Worm (Caenorhabditis elegans): ENCODE data around the gene kdin-1.

kdin-1 gene

DNA sequence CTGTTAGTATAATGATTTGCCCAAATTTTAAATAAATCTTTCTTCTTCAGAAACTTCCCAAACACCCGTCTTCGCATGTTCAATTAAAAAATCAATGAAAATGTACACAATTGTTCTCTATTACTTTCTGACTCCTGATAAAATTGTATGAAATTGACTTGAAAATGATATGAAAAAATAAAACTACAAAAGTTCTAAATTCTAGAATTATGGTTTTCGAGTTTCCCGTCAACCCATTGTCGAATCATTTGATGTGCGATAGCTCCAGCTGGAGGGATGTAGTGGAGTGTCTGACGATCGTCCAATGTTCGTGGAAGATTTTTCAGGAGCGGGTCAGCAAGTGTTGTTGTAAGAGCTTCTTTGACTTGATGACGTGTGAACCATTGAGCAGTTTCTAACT, 28.5 kb upstream of the kdin-1 start:
- TF ChIP-seq ceh-36 (tag; optimal IDR thresholded peaks at IDR 0.05): no peak

DNA sequence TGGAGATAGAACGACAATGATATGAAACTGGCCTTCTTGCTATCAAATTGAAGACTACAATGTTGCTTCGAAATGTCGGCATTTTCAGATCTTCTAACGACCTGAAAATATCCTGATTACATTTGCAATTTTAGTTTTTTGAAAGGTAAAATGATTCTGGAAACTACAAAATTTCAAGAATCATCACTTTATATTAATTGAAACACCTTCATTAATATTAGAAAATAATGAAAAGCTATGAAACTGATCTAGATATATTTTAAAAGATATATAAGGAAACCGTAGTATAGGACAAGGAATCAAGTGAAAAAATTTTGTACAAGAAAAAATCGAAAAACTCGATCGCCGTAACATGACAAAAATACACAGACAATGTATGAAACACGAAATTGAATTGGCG, 26.5 kb upstream of the kdin-1 start, which contains the start of gene ndx-9:
ndx-9 (minus strand) TSS at position 101 of the 400 bp plus-strand sequence.
- TF ChIP-seq aly-1 (tag; optimal IDR thresholded peaks at IDR 0.05) (no peak), ets-7 (tag; optimal IDR thresholded peaks at IDR 0.05) (no peak), ceh-36 (tag; optimal IDR thresholded peaks at IDR 0.05) (no peak), tbx-37 (GFP tag; conservative IDR thresholded peaks at IDR 0.05) (no peak), sea-1 (GFP tag; conservative IDR thresholded peaks at IDR 0.05) (no peak), ama-1 (optimal IDR thresholded peaks at IDR 0.05) (no peak), hnd-1 (tag; optimal IDR thresholded peaks at IDR 0.05) (no peak), scrt-1 (GFP tag; IDR thresholded peaks at IDR 0.05) (no peak), hmg-4 (GFP tag; optimal IDR thresholded peaks at IDR 0.05) (no peak), tbx-11 (GFP tag; IDR thresholded peaks at IDR 0.05) (no peak), hmbx-1 (tag; optimal IDR thresholded peaks at IDR 0.05) (no peak), ceh-13 (GFP tag; optimal IDR thresholded peaks at IDR 0.05) (no peak)

- TF ChIP-seq tbx-37 (GFP tag; conservative IDR thresholded peaks at IDR 0.05) (no peak), flt-1 (GFP tag; IDR thresholded peaks at IDR 0.05) (no peak), ceh-13 (GFP tag; optimal IDR thresholded peaks at IDR 0.05) (no peak), ets-7 (tag; optimal IDR thresholded peaks at IDR 0.05) (no peak), tra-4 (tag; optimal IDR thresholded peaks at IDR 0.05) (no peak), hnd-1 (tag; optimal IDR thresholded peaks at IDR 0.05) (no peak), pes-1 (GFP tag; IDR thresholded peaks at IDR 0.05) (no peak), aly-1 (tag; optimal IDR thresholded peaks at IDR 0.05) (no peak), ceh-36 (tag; optimal IDR thresholded peaks at IDR 0.05) (no peak), hmg-4 (GFP tag; optimal IDR thresholded peaks at IDR 0.05) (no peak), sea-1 (GFP tag; conservative IDR thresholded peaks at IDR 0.05) (no peak), hmbx-1 (tag; optimal IDR thresholded peaks at IDR 0.05) (no peak), scrt-1 (GFP tag; IDR thresholded peaks at IDR 0.05) (no peak), F13C5.2 (tag; optimal IDR thresholded peaks at IDR 0.05) (no peak), tbx-11 (GFP tag; IDR thresholded peaks at IDR 0.05) (no peak), ama-1 (optimal IDR thresholded peaks at IDR 0.05) (no peak), B0310.2 (tag; optimal IDR thresholded peaks at IDR 0.05) (no peak)
Measured at ce11 chrIV:11015881-11016280, 22.6 kb upstream of the kdin-1 start, which contains the start of gene F13H10.3. Gene F13H10.3 (minus strand): TSS chrIV:11015953.

DNA sequence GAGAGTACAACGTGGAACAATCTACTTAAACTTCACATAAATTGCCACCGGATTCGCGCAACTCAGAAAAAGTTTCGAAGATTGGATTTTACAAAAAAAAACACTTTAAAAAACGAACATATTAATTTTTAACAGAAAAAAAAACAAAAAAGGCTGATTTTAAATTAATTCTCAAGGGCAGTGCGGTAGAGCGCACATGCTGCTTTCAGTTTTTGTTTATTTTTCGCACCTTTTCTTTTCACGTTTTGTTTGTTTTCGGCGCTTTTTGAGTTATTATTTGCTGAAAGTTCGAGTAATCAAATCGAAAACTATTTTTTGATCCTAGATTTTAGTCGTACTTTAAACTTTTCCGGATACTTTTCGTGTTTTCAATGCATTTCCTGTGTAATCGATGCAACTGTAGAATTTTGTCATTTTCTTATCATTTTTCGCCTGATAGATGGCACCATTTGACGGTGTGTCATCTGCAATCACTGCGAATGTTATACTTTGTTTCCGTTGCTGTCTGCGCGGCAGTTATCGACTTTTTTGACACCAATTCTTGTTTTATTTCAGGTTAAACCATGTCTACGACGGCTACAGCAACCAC, 18.4 kb upstream of the kdin-1 start, which contains the start of gene F13H10.8:
F13H10.8 (plus strand) TSS at position 556 of the 589 bp plus-strand sequence.
- peak; percentile 12 for TF ChIP-seq F13C5.2 (tag; optimal IDR thresholded peaks at IDR 0.05)
- TF ChIP-seq flt-1 (GFP tag; IDR thresholded peaks at IDR 0.05): no peak

DNA sequence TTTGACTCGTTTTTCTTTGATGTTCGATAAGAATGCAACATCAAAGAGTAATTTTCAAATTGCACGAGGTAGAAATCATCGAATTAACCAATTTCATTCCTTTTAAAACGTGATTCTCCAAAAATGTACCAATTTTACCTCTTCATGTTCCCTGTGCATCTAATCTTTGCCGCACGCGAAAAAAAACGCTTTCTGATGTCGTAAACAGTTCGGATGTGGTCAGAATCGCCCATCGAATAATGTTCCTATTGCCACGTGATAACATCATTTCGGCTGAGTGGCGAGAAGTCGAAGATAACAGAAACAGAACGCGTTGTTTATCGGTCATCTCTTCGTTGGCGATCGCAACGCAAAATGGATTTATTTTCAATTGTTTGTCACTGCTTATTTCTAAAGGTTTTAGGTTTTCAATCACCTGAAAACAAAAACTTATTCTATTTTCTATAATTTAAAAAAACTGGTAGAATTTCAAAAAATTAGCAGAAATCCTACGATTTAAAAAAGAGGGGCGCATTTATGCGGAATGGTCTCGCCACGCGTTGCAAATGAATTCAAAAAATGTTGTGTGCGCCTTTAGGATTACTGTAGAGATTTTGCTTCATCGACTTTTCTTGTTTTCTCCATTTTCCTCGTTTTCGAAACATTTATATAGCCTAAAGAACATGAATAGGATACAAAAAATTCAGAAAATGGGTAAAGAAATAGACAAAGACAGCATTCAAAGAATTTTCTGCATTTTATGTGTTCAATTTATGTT, 16.8 kb upstream of the kdin-1 start, which contains the start of gene mogs-1:
mogs-1 (minus strand) TSS at position 417 of the 757 bp plus-strand sequence.
- TF ChIP-seq F13C5.2 (tag; optimal IDR thresholded peaks at IDR 0.05) (no peak), ceh-36 (tag; optimal IDR thresholded peaks at IDR 0.05) (no peak), aly-1 (tag; optimal IDR thresholded peaks at IDR 0.05) (no peak), pes-1 (GFP tag; IDR thresholded peaks at IDR 0.05) (no peak), hnd-1 (tag; optimal IDR thresholded peaks at IDR 0.05) (no peak), ets-7 (tag; optimal IDR thresholded peaks at IDR 0.05) (no peak), tra-4 (tag; optimal IDR thresholded peaks at IDR 0.05) (no peak), tbx-11 (GFP tag; IDR thresholded peaks at IDR 0.05) (no peak), ama-1 (optimal IDR thresholded peaks at IDR 0.05) (no peak), sea-1 (GFP tag; conservative IDR thresholded peaks at IDR 0.05) (no peak), hmbx-1 (tag; optimal IDR thresholded peaks at IDR 0.05) (no peak), scrt-1 (GFP tag; IDR thresholded peaks at IDR 0.05) (no peak), B0310.2 (tag; optimal IDR thresholded peaks at IDR 0.05) (no peak), tbx-37 (GFP tag; conservative IDR thresholded peaks at IDR 0.05) (no peak), ceh-13 (GFP tag; optimal IDR thresholded peaks at IDR 0.05) (no peak), flt-1 (GFP tag; IDR thresholded peaks at IDR 0.05) (no peak), hmg-4 (GFP tag; optimal IDR thresholded peaks at IDR 0.05) (no peak)

ce11 chrIV:11022303-11022702, 16.2 kb upstream of the kdin-1 start, which contains the start of gene alh-3:
Gene alh-3 (plus strand): TSS chrIV:11022603.
- no peak for TF ChIP-seq ceh-36 (tag; optimal IDR thresholded peaks at IDR 0.05)
- no peak for TF ChIP-seq B0310.2 (tag; optimal IDR thresholded peaks at IDR 0.05)
- no peak for TF ChIP-seq ets-7 (tag; optimal IDR thresholded peaks at IDR 0.05)
- TF ChIP-seq hmg-4 (GFP tag; optimal IDR thresholded peaks at IDR 0.05): no peak
- TF ChIP-seq flt-1 (GFP tag; IDR thresholded peaks at IDR 0.05): no peak
- TF ChIP-seq scrt-1 (GFP tag; IDR thresholded peaks at IDR 0.05): no peak
- no peak for TF ChIP-seq hmbx-1 (tag; optimal IDR thresholded peaks at IDR 0.05)
- no peak for TF ChIP-seq ceh-13 (GFP tag; optimal IDR thresholded peaks at IDR 0.05)
- no peak for TF ChIP-seq F13C5.2 (tag; optimal IDR thresholded peaks at IDR 0.05)
- TF ChIP-seq sea-1 (GFP tag; conservative IDR thresholded peaks at IDR 0.05): no peak
- TF ChIP-seq tbx-37 (GFP tag; conservative IDR thresholded peaks at IDR 0.05): no peak
- no peak for TF ChIP-seq hnd-1 (tag; optimal IDR thresholded peaks at IDR 0.05)
- TF ChIP-seq tra-4 (tag; optimal IDR thresholded peaks at IDR 0.05): no peak
- TF ChIP-seq ama-1 (optimal IDR thresholded peaks at IDR 0.05): no peak
- TF ChIP-seq pes-1 (GFP tag; IDR thresholded peaks at IDR 0.05): no peak
- no peak for TF ChIP-seq aly-1 (tag; optimal IDR thresholded peaks at IDR 0.05)
- TF ChIP-seq tbx-11 (GFP tag; IDR thresholded peaks at IDR 0.05): no peak

DNA sequence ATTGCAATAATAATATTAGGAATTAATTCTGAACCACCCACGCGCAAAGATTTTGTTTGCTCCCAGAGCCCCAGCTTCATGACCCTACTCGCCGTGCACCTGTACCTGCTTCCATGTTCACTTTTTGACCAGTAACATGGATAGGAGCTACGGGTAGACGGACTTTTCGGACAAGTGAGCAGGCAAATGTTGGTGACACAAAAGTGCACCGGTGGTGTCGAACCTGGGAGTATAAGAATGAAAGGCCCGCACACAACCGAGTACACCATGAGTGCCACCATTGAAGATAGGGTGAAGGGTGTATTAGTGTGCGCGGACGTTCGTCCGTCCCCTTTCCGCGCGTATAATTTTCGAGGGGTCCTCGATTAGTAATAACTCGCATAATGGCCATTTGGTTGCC, 12.5 kb upstream of the kdin-1 start:
- TF ChIP-seq F13C5.2 (tag; optimal IDR thresholded peaks at IDR 0.05): peak; percentile 99
- peak; percentile 96 for TF ChIP-seq ets-7 (tag; optimal IDR thresholded peaks at IDR 0.05)
- peak; percentile 100 for TF ChIP-seq hmg-4 (GFP tag; optimal IDR thresholded peaks at IDR 0.05)
- peak; percentile 98 for TF ChIP-seq ceh-36 (tag; optimal IDR thresholded peaks at IDR 0.05)
- peak; percentile 99 for TF ChIP-seq scrt-1 (GFP tag; IDR thresholded peaks at IDR 0.05)
- peak; percentile 100 for TF ChIP-seq flt-1 (GFP tag; IDR thresholded peaks at IDR 0.05)
- peak; percentile 99 for TF ChIP-seq B0310.2 (tag; optimal IDR thresholded peaks at IDR 0.05)
- TF ChIP-seq ceh-13 (GFP tag; optimal IDR thresholded peaks at IDR 0.05): peak; percentile 98
- TF ChIP-seq tbx-37 (GFP tag; conservative IDR thresholded peaks at IDR 0.05): peak; percentile 99
- peak; percentile 99 for TF ChIP-seq sea-1 (GFP tag; conservative IDR thresholded peaks at IDR 0.05)
- TF ChIP-seq tbx-11 (GFP tag; IDR thresholded peaks at IDR 0.05): peak; percentile 99
- TF ChIP-seq hmbx-1 (tag; optimal IDR thresholded peaks at IDR 0.05): peak; percentile 93
- peak; percentile 96 for TF ChIP-seq hnd-1 (tag; optimal IDR thresholded peaks at IDR 0.05)
- TF ChIP-seq tra-4 (tag; optimal IDR thresholded peaks at IDR 0.05): peak; percentile 99
- peak; percentile 92 for TF ChIP-seq ama-1 (optimal IDR thresholded peaks at IDR 0.05)
- peak; percentile 100 for TF ChIP-seq aly-1 (tag; optimal IDR thresholded peaks at IDR 0.05)
- peak; percentile 99 for TF ChIP-seq pes-1 (GFP tag; IDR thresholded peaks at IDR 0.05)
